Worm (Caenorhabditis elegans): ENCODE data around the gene T21C12.4.

The T21C12.4 gene

DNA sequence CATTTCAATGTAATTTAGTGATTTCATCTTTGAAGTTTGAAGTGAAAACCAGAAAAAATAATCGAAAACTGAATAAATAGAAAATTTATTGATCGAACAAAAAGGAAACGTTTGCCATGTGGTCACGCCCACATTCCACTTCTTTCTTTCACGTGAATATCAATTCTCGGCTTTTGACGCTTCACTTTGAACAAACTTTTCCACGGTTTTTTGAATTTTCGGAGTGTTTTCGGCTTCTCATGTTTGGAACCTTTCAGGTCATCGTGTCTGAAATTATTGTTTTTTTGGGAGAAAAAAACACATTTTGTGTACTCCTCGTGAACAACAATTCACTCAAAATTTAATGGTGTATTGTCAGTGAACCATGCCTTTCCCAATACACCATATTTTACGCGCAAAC lies 4.9 kb downstream of the T21C12.4 start, which contains the start of gene T21C12.8:
T21C12.8 (minus strand) TSS at position 101 of the 400 bp plus-strand sequence.
- TF ChIP-seq mdt-29 (GFP tag; IDR thresholded peaks at IDR 0.05) (no peak), ceh-28 (tag; optimal IDR thresholded peaks at IDR 0.05) (no peak), php-3 (GFP tag; IDR thresholded peaks at IDR 0.05) (no peak), unc-62 (GFP tag; optimal IDR thresholded peaks at IDR 0.05 in 1 of 2) (no peak), unc-62 (tag; optimal IDR thresholded peaks at IDR 0.05) (no peak), pqm-1 (tag; optimal IDR thresholded peaks at IDR 0.05) (no peak), dve-1 (tag; optimal IDR thresholded peaks at IDR 0.05; ENCODE audit: insufficient read depth) (no peak), rbr-2 (tag; optimal IDR thresholded peaks at IDR 0.05) (no peak), ceh-20 (GFP tag; IDR thresholded peaks at IDR 0.05) (no peak), aly-2 (tag; optimal IDR thresholded peaks at IDR 0.05) (no peak)

DNA sequence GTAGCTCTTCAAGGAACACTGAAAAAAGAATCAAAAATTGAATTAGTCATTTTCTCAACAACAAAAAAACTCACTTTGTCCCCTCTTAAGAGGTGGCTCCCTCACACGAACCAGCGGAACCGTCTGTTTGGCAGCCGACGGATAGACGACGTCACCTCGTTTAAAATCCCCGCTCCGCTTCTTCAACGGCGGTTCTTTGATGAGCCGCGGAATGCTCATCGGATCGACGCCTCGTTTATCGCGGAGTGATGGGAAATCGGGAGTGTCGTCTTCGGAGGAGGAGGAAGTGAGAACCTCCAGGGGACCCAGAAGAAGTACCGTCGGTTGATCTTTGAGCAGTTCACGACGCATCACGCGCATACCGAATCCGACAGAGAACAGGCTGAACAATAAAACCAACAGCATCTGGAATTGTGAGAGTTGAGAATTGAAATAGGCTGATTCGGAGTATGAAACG lies 19.0 kb downstream of the T21C12.4 start, which contains the start of gene nlp-68:
nlp-68 (minus strand) TSS at position 407 of the 457 bp plus-strand sequence.
- TF ChIP-seq set-16 (GFP tag; IDR thresholded peaks at IDR 0.05) (peak; percentile 67), unc-62 (GFP tag; optimal IDR thresholded peaks at IDR 0.05 in 1 of 2) (peak in 1 of 2 experiments; percentile 44), unc-62 (tag; optimal IDR thresholded peaks at IDR 0.05) (no peak), fos-1 (tag; optimal IDR thresholded peaks at IDR 0.05) (no peak)

- TF ChIP-seq hlh-30 (tag; optimal IDR thresholded peaks at IDR 0.05; ENCODE audit: insufficient read depth) = peak; percentile 38
- TF ChIP-seq ztf-7 (tag; optimal IDR thresholded peaks at IDR 0.05) = no peak
- no peak for TF ChIP-seq pha-4 (GFP tag; IDR thresholded peaks at IDR 0.05)
- TF ChIP-seq pha-4 (tag; optimal IDR thresholded peaks at IDR 0.05) = no peak
- no peak for TF ChIP-seq sdz-12 (GFP tag; optimal IDR thresholded peaks at IDR 0.05)
- 0 out of 2 replicates have a peak, but pooled peaks have one; percentile 52 for TF ChIP-seq zfp-3 (GFP tag; conservative IDR thresholded peaks at IDR 0.05)
- no peak for TF ChIP-seq daf-19 (GFP tag; conservative IDR thresholded peaks at IDR 0.05)
- no peak for TF ChIP-seq nhr-6 (tag; optimal IDR thresholded peaks at IDR 0.05)
- TF ChIP-seq duxl-1 (tag; optimal IDR thresholded peaks at IDR 0.05; ENCODE audit: poor library complexity) = peak; percentile 14
- peak in 1 of 2 experiments; percentile 18 for TF ChIP-seq hif-1 (tag; optimal IDR thresholded peaks at IDR 0.05)
- TF ChIP-seq jun-1 (tag; optimal IDR thresholded peaks at IDR 0.05) = no peak
- TF ChIP-seq F37D6.2 (tag; optimal IDR thresholded peaks at IDR 0.05) = no peak
- TF ChIP-seq nhr-28 (tag; optimal IDR thresholded peaks at IDR 0.05) = peak; percentile 2
- TF ChIP-seq tag-97 (GFP tag; IDR thresholded peaks at IDR 0.05) = no peak
- TF ChIP-seq php-3 (GFP tag; IDR thresholded peaks at IDR 0.05) = no peak
- TF ChIP-seq daf-8 (GFP tag; IDR thresholded peaks at IDR 0.05) = no peak
- no peak for TF ChIP-seq F44E2.7 (GFP tag; IDR thresholded peaks at IDR 0.05)
- peak; percentile 38 for TF ChIP-seq hlh-11 (tag; optimal IDR thresholded peaks at IDR 0.05)
- 0 out of 2 replicates have a peak, but pooled peaks have one; percentile 24 for TF ChIP-seq arid-1 (GFP tag; conservative IDR thresholded peaks at IDR 0.05)
- 0 out of 2 replicates have a peak, but pooled peaks have one; percentile 36 for TF ChIP-seq lin-38 (GFP tag; IDR thresholded peaks at IDR 0.05)
- TF ChIP-seq saeg-2 (GFP tag; IDR thresholded peaks at IDR 0.05) = no peak
- TF ChIP-seq egl-43 (GFP tag; IDR thresholded peaks at IDR 0.05) = 0 out of 2 replicates have a peak, but pooled peaks have one; percentile 34
- TF ChIP-seq mxl-3 (GFP tag; optimal IDR thresholded peaks at IDR 0.05) = peak; percentile 32
- TF ChIP-seq nhr-42 (GFP tag; IDR thresholded peaks at IDR 0.05) = peak; percentile 46; the same call in 1 of the 2 replicates
- TF ChIP-seq tra-1 (GFP tag; IDR thresholded peaks at IDR 0.05) = no peak
- TF ChIP-seq zip-11 (GFP tag; IDR thresholded peaks at IDR 0.05) = no peak
- TF ChIP-seq spr-1 (tag; optimal IDR thresholded peaks at IDR 0.05) = peak; percentile 39
- TF ChIP-seq daf-16 (GFP tag; optimal IDR thresholded peaks at IDR 0.05) = no peak
- TF ChIP-seq daf-16 (tag; optimal IDR thresholded peaks at IDR 0.05) = peak; percentile 29
- TF ChIP-seq ctbp-1 (GFP tag; IDR thresholded peaks at IDR 0.05) = 0 out of 2 replicates have a peak, but pooled peaks have one; percentile 18
- TF ChIP-seq nhr-102 (tag; optimal IDR thresholded peaks at IDR 0.05) = peak; percentile 14
- 0 out of 2 replicates have a peak, but pooled peaks have one; percentile 61 for TF ChIP-seq Y75B8A.6 (GFP tag; IDR thresholded peaks at IDR 0.05)
These were observed 20.3 kb downstream of the T21C12.4 start for ce11 chrIII:10537558-10537957.
